Fruit fly (Drosophila melanogaster) whole organism, embryonic: Measurements from ENCODE around the gene CG11723.

Experiments used
- ATbp ChIP-seq: fragments of 200-800 bp; sonication (Bioruptor generic); optimal IDR thresholded peaks from 2 replicates; lab custom pipeline; 2017; ENCODE audit warnings: missing biosample characterization, mild to moderate bottlenecking, missing genetic modification characterization, missing genetic modification reagents
- Asciz ChIP-seq: fragments of 200-800 bp; sonication (Bioruptor generic); optimal IDR thresholded peaks from 2 replicates; lab custom pipeline; 2017; ENCODE audit warnings: missing biosample characterization, mild to moderate bottlenecking, missing genetic modification characterization, missing genetic modification reagents
- B-H1 ChIP-seq: fragments of 200-800 bp; sonication (Bioruptor generic); IDR thresholded peaks from 3 replicates; pipeline ENCODE4 v1.3.6; 2022; ENCODE audit warnings: missing biosample characterization, missing genetic modification characterization
- CG1024 ChIP-seq: fragments of 200-800 bp; sonication (Bioruptor generic); IDR thresholded peaks from 2 replicates; pipeline ENCODE4 v1.3.6; 2022; ENCODE audit warnings: missing biosample characterization, missing genetic modification characterization
- CG10267 ChIP-seq: fragments of 200-800 bp; sonication (Bioruptor generic); optimal IDR thresholded peaks from 2 replicates; lab custom pipeline; 2018; ENCODE audit warnings: missing biosample characterization, mild to moderate bottlenecking, missing genetic modification characterization, moderate library complexity
- CG11093 ChIP-seq: fragments of 200-800 bp; sonication (Bioruptor generic); IDR thresholded peaks from 3 replicates; pipeline ENCODE4 v1.3.6; 2022; ENCODE audit warnings: missing biosample characterization, missing genetic modification characterization
- CG11560 ChIP-seq: fragments of 200-800 bp; sonication (Bioruptor generic); IDR thresholded peaks from 3 replicates; pipeline ENCODE4 v1.3.6; 2022; ENCODE audit warnings: missing biosample characterization, missing genetic modification characterization
- CG11696 ChIP-seq: fragments of 200-800 bp; sonication (Bioruptor generic); IDR thresholded peaks from 2 replicates; pipeline ENCODE4 v1.3.6; 2022; ENCODE audit warnings: missing biosample characterization, missing genetic modification characterization
- CG11723 ChIP-seq: fragments of 200-800 bp; sonication (Bioruptor generic); optimal IDR thresholded peaks from 2 replicates; lab custom pipeline; 2017; ENCODE audit warnings: missing biosample characterization, mild to moderate bottlenecking, missing genetic modification characterization
- CG12155 ChIP-seq: fragments of 200-800 bp; sonication (Bioruptor generic); optimal IDR thresholded peaks from 3 replicates; lab custom pipeline; 2016; ENCODE audit warnings: missing biosample characterization, missing genetic modification characterization
- CG12659 ChIP-seq: fragments of 200-800 bp; sonication (Bioruptor generic); optimal IDR thresholded peaks from 3 replicates; lab custom pipeline; 2017; ENCODE audit warnings: mild to moderate bottlenecking, missing biosample characterization, missing genetic modification reagents, missing genetic modification characterization
- CG14014 ChIP-seq: fragments of 200-800 bp; sonication (Bioruptor generic); IDR thresholded peaks from 2 replicates; pipeline ENCODE4 v1.3.6; 2022; ENCODE audit warnings: missing biosample characterization, missing genetic modification characterization
- CG14710 ChIP-seq: fragments of 200-800 bp; sonication (Bioruptor generic); optimal IDR thresholded peaks from 3 replicates; lab custom pipeline; 2019; ENCODE audit warnings: missing biosample characterization, mild to moderate bottlenecking, missing genetic modification characterization, moderate library complexity
- CG14965 ChIP-seq: fragments of 200-800 bp; sonication (Bioruptor generic); optimal IDR thresholded peaks from 2 replicates; lab custom pipeline; 2016; ENCODE audit warnings: missing biosample characterization, missing genetic modification characterization, borderline replicate concordance
- CG15269 ChIP-seq: fragments of 200-800 bp; sonication (Bioruptor generic); optimal IDR thresholded peaks from 2 replicates; lab custom pipeline; 2018; ENCODE audit warnings: missing biosample characterization, mild to moderate bottlenecking, missing genetic modification characterization, moderate library complexity
- CG1529 ChIP-seq: fragments of 200-800 bp; sonication (Bioruptor generic); optimal IDR thresholded peaks from 3 replicates; lab custom pipeline; 2018; ENCODE audit warnings: missing biosample characterization, missing genetic modification characterization
- CG17829 ChIP-seq: fragments of 200-800 bp; optimal IDR thresholded peaks from 2 replicates; lab custom pipeline; 2019; ENCODE audit warnings: missing biosample characterization, mild to moderate bottlenecking, missing genetic modification characterization, moderate library complexity
- CG30431 ChIP-seq: fragments of 200-800 bp; sonication (Bioruptor generic); optimal IDR thresholded peaks from 2 replicates; lab custom pipeline; 2017; ENCODE audit warnings: missing biosample characterization, missing genetic modification characterization
- CG31365 ChIP-seq: fragments of 200-800 bp; sonication (Bioruptor generic); optimal IDR thresholded peaks from 2 replicates; lab custom pipeline; 2018; ENCODE audit warnings: missing biosample characterization, mild to moderate bottlenecking, missing genetic modification characterization
- CG32532 ChIP-seq: fragments of 200-800 bp; sonication (Bioruptor generic); IDR thresholded peaks from 2 replicates; pipeline ENCODE4 v1.3.6; 2022; ENCODE audit warnings: missing biosample characterization, missing genetic modification characterization
- CG32767 ChIP-seq: fragments of 200-800 bp; sonication (Bioruptor generic); IDR thresholded peaks from 2 replicates; pipeline ENCODE4 v1.3.6; 2022; ENCODE audit warnings: missing biosample characterization, missing genetic modification characterization
- CG32772 ChIP-seq: fragments of 200-800 bp; sonication (Bioruptor generic); IDR thresholded peaks from 2 replicates; pipeline ENCODE4 v1.3.6; 2022; ENCODE audit warnings: missing biosample characterization, missing genetic modification characterization
- CG4360 ChIP-seq: fragments of 200-800 bp; sonication (Bioruptor generic); IDR thresholded peaks from 2 replicates; pipeline ENCODE4 v1.3.6; 2022; ENCODE audit warnings: missing biosample characterization, missing genetic modification characterization
- CG6854 ChIP-seq: fragments of 200-800 bp; sonication (Bioruptor generic); optimal IDR thresholded peaks from 3 replicates; lab custom pipeline; 2017; ENCODE audit warnings: missing biosample characterization, mild to moderate bottlenecking, missing genetic modification characterization
- CG7745 ChIP-seq: fragments of 200-800 bp; sonication (Bioruptor generic); optimal IDR thresholded peaks from 2 replicates; lab custom pipeline; 2018; ENCODE audit warnings: missing biosample characterization, mild to moderate bottlenecking, missing genetic modification characterization, moderate library complexity
- CG7987 ChIP-seq: fragments of 200-800 bp; sonication (Bioruptor generic); optimal IDR thresholded peaks from 2 replicates; lab custom pipeline; 2018; ENCODE audit warnings: missing biosample characterization, mild to moderate bottlenecking, missing genetic modification characterization, moderate library complexity
- CG9609 ChIP-seq: fragments of 200-800 bp; sonication (Bioruptor generic); optimal IDR thresholded peaks from 3 replicates; lab custom pipeline; 2016; ENCODE audit warnings: missing biosample characterization, missing genetic modification characterization
- Dek ChIP-seq: fragments of 200-800 bp; sonication (Bioruptor generic); optimal IDR thresholded peaks from 3 replicates; lab custom pipeline; 2019; ENCODE audit warnings: missing biosample characterization, mild to moderate bottlenecking, missing genetic modification characterization, moderate library complexity
- Dref ChIP-seq: fragments of 200-800 bp; sonication (Bioruptor generic); IDR thresholded peaks from 2 replicates; pipeline ENCODE4 v1.3.6; 2022; ENCODE audit warnings: missing biosample characterization, missing genetic modification characterization
- HHEX ChIP-seq: fragments of 200-800 bp; sonication (Bioruptor generic); optimal IDR thresholded peaks from 3 replicates; lab custom pipeline; 2017; ENCODE audit warnings: missing biosample characterization, mild to moderate bottlenecking, missing genetic modification characterization, missing genetic modification reagents
- Hr51 ChIP-seq, 2 experiments: fragments of 200-800 bp; sonication (Bioruptor generic); optimal IDR thresholded peaks; 2 replicates in 1 of 2; 3 replicates in 1 of 2; lab custom pipeline; 2016 to 2018; ENCODE audit warnings: missing biosample characterization in 2 of 2, missing genetic modification characterization in 2 of 2, mild to moderate bottlenecking in 1 of 2, moderate library complexity in 1 of 2
- Lpt ChIP-seq: fragments of >200 bp; optimal IDR thresholded peaks from 2 replicates; lab custom pipeline; 2018; ENCODE audit warnings: missing biosample characterization, missing genetic modification characterization
- MBD-R2 ChIP-seq: fragments of 200-800 bp; sonication (Bioruptor generic); IDR thresholded peaks from 2 replicates; pipeline ENCODE4 v1.3.6; 2022; ENCODE audit warnings: missing biosample characterization, missing genetic modification characterization
- Mes4 ChIP-seq: fragments of 200-800 bp; sonication (Bioruptor generic); optimal IDR thresholded peaks from 2 replicates; lab custom pipeline; 2016; ENCODE audit warnings: missing biosample characterization, missing genetic modification characterization
- bigmax ChIP-seq: fragments of 200-800 bp; sonication (Bioruptor generic); optimal IDR thresholded peaks from 2 replicates; lab custom pipeline; 2018; ENCODE audit warnings: missing biosample characterization, mild to moderate bottlenecking, missing genetic modification characterization
- ci ChIP-seq: fragments of 200-800 bp; sonication (Bioruptor generic); IDR thresholded peaks from 3 replicates; pipeline ENCODE4 v1.3.6; 2022; ENCODE audit warnings: missing biosample characterization, missing genetic modification characterization
- gce ChIP-seq: fragments of 200-800 bp; sonication (Bioruptor generic); IDR thresholded peaks from 3 replicates; pipeline ENCODE4 v1.3.6; 2022; ENCODE audit warnings: missing biosample characterization, missing genetic modification characterization
- gsb ChIP-seq: fragments of 200-800 bp; sonication (Bioruptor generic); IDR thresholded peaks from 2 replicates; pipeline ENCODE4 v1.3.6; 2022; ENCODE audit warnings: missing biosample characterization, missing genetic modification characterization
- her ChIP-seq: fragments of 200-800 bp; sonication (Bioruptor generic); optimal IDR thresholded peaks from 2 replicates; lab custom pipeline; 2016; ENCODE audit warnings: missing biosample characterization, missing genetic modification characterization
- kni ChIP-seq: fragments of 200-800 bp; sonication (Bioruptor generic); optimal IDR thresholded peaks from 3 replicates; lab custom pipeline; 2017; ENCODE audit warnings: mild to moderate bottlenecking, missing biosample characterization, missing genetic modification reagents, missing genetic modification characterization
- knrl ChIP-seq: fragments of 200-800 bp; sonication (Bioruptor generic); IDR thresholded peaks from 3 replicates; pipeline ENCODE4 v1.3.6; 2022; ENCODE audit warnings: missing biosample characterization, missing genetic modification characterization; ENCODE audit not compliant: partially characterized antibody
- maf-S ChIP-seq: fragments of 200-800 bp; sonication (Bioruptor generic); optimal IDR thresholded peaks from 2 replicates; lab custom pipeline; 2016; ENCODE audit warnings: missing biosample characterization, missing genetic modification characterization
- onecut ChIP-seq: fragments of 200-800 bp; sonication (Bioruptor generic); IDR thresholded peaks from 2 replicates; pipeline ENCODE4 v1.3.6; 2022; ENCODE audit warnings: missing biosample characterization, missing genetic modification characterization
- peb ChIP-seq: fragments of 200-800 bp; sonication (Bioruptor generic); IDR thresholded peaks from 2 replicates; pipeline ENCODE4 v1.3.6; 2022; ENCODE audit warnings: missing biosample characterization, missing genetic modification characterization
- phol ChIP-seq: fragments of 200-800 bp; sonication (Bioruptor generic); optimal IDR thresholded peaks from 3 replicates; lab custom pipeline; 2018; ENCODE audit warnings: missing biosample characterization, mild to moderate bottlenecking, missing genetic modification characterization, moderate library complexity
- salm ChIP-seq: fragments of 200-800 bp; sonication (Bioruptor generic); optimal IDR thresholded peaks from 2 replicates; lab custom pipeline; 2018; ENCODE audit warnings: missing biosample characterization, mild to moderate bottlenecking, missing genetic modification characterization
- sisA ChIP-seq: fragments of 200-800 bp; sonication (Bioruptor generic); IDR thresholded peaks from 2 replicates; pipeline ENCODE4 v1.3.6; 2022; ENCODE audit warnings: missing biosample characterization, missing genetic modification characterization
- sqz ChIP-seq: fragments of 200-800 bp; sonication (Bioruptor generic); optimal IDR thresholded peaks from 3 replicates; lab custom pipeline; 2018; ENCODE audit warnings: missing biosample characterization, mild to moderate bottlenecking, missing genetic modification characterization
- toy ChIP-seq: fragments of 200-800 bp; sonication (Bioruptor generic); IDR thresholded peaks from 2 replicates; pipeline ENCODE4 v1.3.6; 2022; ENCODE audit warnings: missing biosample characterization, missing genetic modification characterization
- usp ChIP-seq: fragments of >200 bp; optimal IDR thresholded peaks from 2 replicates; lab custom pipeline; 2017; ENCODE audit warnings: missing biosample characterization, missing genetic modification characterization
- wor ChIP-seq: fragments of 200-800 bp; sonication (Bioruptor generic); IDR thresholded peaks from 2 replicates; pipeline ENCODE4 v1.3.6; 2022; ENCODE audit warnings: missing biosample characterization, missing genetic modification characterization
- yki ChIP-seq: fragments of >200 bp; optimal IDR thresholded peaks from 3 replicates; lab custom pipeline; 2018

CG11723 gene

dm6 chr2L:2192123-2192601 is 45.1 kb upstream of the CG11723 start, which contains the start of gene CG10874 (continued):
- no peak for TF ChIP-seq CG11723
- TF ChIP-seq CG11560: no peak
- TF ChIP-seq toy (GFP tag; lab: Robert Waterston, UW): no peak
- TF ChIP-seq CG14965 (GFP tag; lab: Kevin White, UChicago): no peak
- TF ChIP-seq ATbp (GFP tag; lab: Kevin White, UChicago): no peak
- TF ChIP-seq B-H1: no peak
- no peak for TF ChIP-seq yki (lab: Kevin White, UChicago)
- TF ChIP-seq Asciz: no peak
- no peak for TF ChIP-seq CG11696 (GFP tag; lab: Robert Waterston, UW)
- no peak for TF ChIP-seq Hr51 (GFP tag; optimal IDR thresholded peaks at IDR 0.05; lab: Kevin White, UChicago)
- TF ChIP-seq CG32772 (GFP tag; lab: Robert Waterston, UW): no peak
- TF ChIP-seq Dek (tag; lab: Kevin White, UChicago): peak; percentile 17
- peak; percentile 12 for TF ChIP-seq CG12659 (GFP tag; lab: Kevin White, UChicago)
- no peak for TF ChIP-seq CG31365 (tag; lab: Kevin White, UChicago)
- TF ChIP-seq gsb (GFP tag; lab: Robert Waterston, UW): no peak
- peak; percentile 61 for TF ChIP-seq CG10267 (tag; lab: Kevin White, UChicago)
- TF ChIP-seq CG9609 (GFP tag; lab: Kevin White, UChicago): no peak
- TF ChIP-seq onecut (GFP tag; lab: Robert Waterston, UW): no peak
- TF ChIP-seq MBD-R2 (GFP tag; lab: Robert Waterston, UW): no peak
- TF ChIP-seq sqz (GFP tag; lab: Kevin White, UChicago): no peak
- peak; percentile 36 for TF ChIP-seq CG17829
- TF ChIP-seq gce (GFP tag; lab: Robert Waterston, UW): no peak
- no peak for TF ChIP-seq knrl (GFP tag; lab: Robert Waterston, UW)
- TF ChIP-seq CG7745 (tag; lab: Kevin White, UChicago): no peak
- TF ChIP-seq maf-S (GFP tag; lab: Kevin White, UChicago): no peak
- no peak for TF ChIP-seq CG6854 (GFP tag; lab: Kevin White, UChicago)
- TF ChIP-seq CG1024 (GFP tag; lab: Robert Waterston, UW): no peak
- no peak for TF ChIP-seq CG32532 (GFP tag; lab: Robert Waterston, UW)
- TF ChIP-seq kni: no peak
- no peak for TF ChIP-seq Mes4 (GFP tag; lab: Kevin White, UChicago)
- TF ChIP-seq CG14710 (tag; lab: Kevin White, UChicago): peak; percentile 100
- no peak for TF ChIP-seq sisA (GFP tag; lab: Robert Waterston, UW)
- TF ChIP-seq CG11093: no peak
- TF ChIP-seq ci: no peak
- no peak for TF ChIP-seq CG7987 (GFP tag; lab: Kevin White, UChicago)
- TF ChIP-seq HHEX (GFP tag; lab: Kevin White, UChicago): no peak
- no peak for TF ChIP-seq CG1529 (GFP tag; lab: Kevin White, UChicago)
- TF ChIP-seq her (GFP tag; lab: Kevin White, UChicago): peak; percentile 100
- TF ChIP-seq wor (GFP tag; lab: Robert Waterston, UW): no peak
- TF ChIP-seq Dref (GFP tag; lab: Robert Waterston, UW): no peak
- no peak for TF ChIP-seq CG4360
- TF ChIP-seq CG15269: no peak
- TF ChIP-seq CG14014 (GFP tag; lab: Robert Waterston, UW): no peak
- TF ChIP-seq phol (tag; lab: Kevin White, UChicago): peak; percentile 51
- no peak for TF ChIP-seq CG30431 (GFP tag; lab: Kevin White, UChicago)
- TF ChIP-seq CG12155 (GFP tag; lab: Kevin White, UChicago): peak; percentile 20
- TF ChIP-seq peb (GFP tag; lab: Robert Waterston, UW): no peak
- TF ChIP-seq Lpt (GFP tag; lab: Kevin White, UChicago): no peak
- TF ChIP-seq bigmax: no peak
- TF ChIP-seq CG32767 (GFP tag; lab: Robert Waterston, UW): no peak
- TF ChIP-seq salm (tag; lab: Kevin White, UChicago): no peak
- no peak for TF ChIP-seq usp (GFP tag; lab: Kevin White, UChicago)
